Worm (Caenorhabditis elegans): ENCODE measurements around the gene daf-7.

The daf-7 gene

ce11 chrIII:782503-782902 is 29.1 kb upstream of the daf-7 start:
- no peak for TF ChIP-seq tab-1 (GFP tag; IDR thresholded peaks at IDR 0.05)
- no peak for TF ChIP-seq T22C8.4 (GFP tag; IDR thresholded peaks at IDR 0.05)
- TF ChIP-seq ztf-23 (GFP tag; IDR thresholded peaks at IDR 0.05): no peak

ce11 chrIII:783254-783753 is 28.3 kb upstream of the daf-7 start, which contains the start of the genes dagl-2 and ppm-1.G:
TSS of gene dagl-2 (minus strand) at chrIII:783305.
TSS of gene ppm-1.G (plus strand) at chrIII:783703.
- TF ChIP-seq T22C8.4 (GFP tag; IDR thresholded peaks at IDR 0.05) (no peak; the same call in 1 of the 2 replicates), flt-1 (GFP tag; IDR thresholded peaks at IDR 0.05) (no peak; the same call in 1 of the 2 replicates), ztf-23 (GFP tag; IDR thresholded peaks at IDR 0.05) (0 out of 2 replicates have a peak, but pooled peaks have one; percentile 55), cog-1 (tag; optimal IDR thresholded peaks at IDR 0.05) (peak; percentile 33)

ce11 chrIII:789604-790003 is 22.0 kb upstream of the daf-7 start:
- TF ChIP-seq med-1 (GFP tag; optimal IDR thresholded peaks at IDR 0.05; ENCODE audit: insufficient read depth): no peak
- no peak for TF ChIP-seq tab-1 (GFP tag; IDR thresholded peaks at IDR 0.05)
- no peak for TF ChIP-seq ztf-29 (GFP tag; IDR thresholded peaks at IDR 0.05)
- no peak for TF ChIP-seq klf-2 (GFP tag; conservative IDR thresholded peaks at IDR 0.05)
- no peak for TF ChIP-seq flt-1 (GFP tag; IDR thresholded peaks at IDR 0.05)
- no peak for TF ChIP-seq cog-1 (tag; optimal IDR thresholded peaks at IDR 0.05)
- no peak for TF ChIP-seq ztf-23 (GFP tag; IDR thresholded peaks at IDR 0.05)
- no peak for TF ChIP-seq T22C8.4 (GFP tag; IDR thresholded peaks at IDR 0.05)
- TF ChIP-seq ref-1 (GFP tag; conservative IDR thresholded peaks at IDR 0.05): no peak

ce11 chrIII:790591-790990 is 21.1 kb upstream of the daf-7 start:
- TF ChIP-seq T22C8.4 (GFP tag; IDR thresholded peaks at IDR 0.05) (no peak), tab-1 (GFP tag; IDR thresholded peaks at IDR 0.05) (no peak), cog-1 (tag; optimal IDR thresholded peaks at IDR 0.05) (no peak), klf-2 (GFP tag; conservative IDR thresholded peaks at IDR 0.05) (no peak), ref-1 (GFP tag; conservative IDR thresholded peaks at IDR 0.05) (no peak), ztf-23 (GFP tag; IDR thresholded peaks at IDR 0.05) (no peak), flt-1 (GFP tag; IDR thresholded peaks at IDR 0.05) (no peak), med-1 (GFP tag; optimal IDR thresholded peaks at IDR 0.05; ENCODE audit: insufficient read depth) (no peak), ztf-29 (GFP tag; IDR thresholded peaks at IDR 0.05) (no peak)

ce11 chrIII:793595-793994 is 18.0 kb upstream of the daf-7 start, which contains the start of gene snt-2:
TSS of gene snt-2 (minus strand) at chrIII:793733.
- TF ChIP-seq flt-1 (GFP tag; IDR thresholded peaks at IDR 0.05): 0 out of 2 replicates have a peak, but pooled peaks have one; percentile 41
- no peak for TF ChIP-seq ztf-23 (GFP tag; IDR thresholded peaks at IDR 0.05)

ce11 chrIII:794000-794399 is 17.6 kb upstream of the daf-7 start, which contains the start of gene rps-29:
TSS of gene rps-29 (plus strand) at chrIII:794300.
- no peak for TF ChIP-seq ztf-29 (GFP tag; IDR thresholded peaks at IDR 0.05)
- peak; percentile 71 for TF ChIP-seq T22C8.4 (GFP tag; IDR thresholded peaks at IDR 0.05)

ce11 chrIII:794984-795596 is 16.6 kb upstream of the daf-7 start, which contains the start of gene trpp-11:
TSS of gene trpp-11 (plus strand) at chrIII:795136.
- TF ChIP-seq T22C8.4 (GFP tag; IDR thresholded peaks at IDR 0.05) (no peak), klf-2 (GFP tag; conservative IDR thresholded peaks at IDR 0.05) (no peak), ztf-29 (GFP tag; IDR thresholded peaks at IDR 0.05) (no peak), ztf-23 (GFP tag; IDR thresholded peaks at IDR 0.05) (no peak), tab-1 (GFP tag; IDR thresholded peaks at IDR 0.05) (no peak), flt-1 (GFP tag; IDR thresholded peaks at IDR 0.05) (no peak), med-1 (GFP tag; optimal IDR thresholded peaks at IDR 0.05; ENCODE audit: insufficient read depth) (no peak), ref-1 (GFP tag; conservative IDR thresholded peaks at IDR 0.05) (no peak), cog-1 (tag; optimal IDR thresholded peaks at IDR 0.05) (no peak)

- TF ChIP-seq tab-1 (GFP tag; IDR thresholded peaks at IDR 0.05) (no peak), ztf-29 (GFP tag; IDR thresholded peaks at IDR 0.05) (no peak), flt-1 (GFP tag; IDR thresholded peaks at IDR 0.05) (no peak), klf-2 (GFP tag; conservative IDR thresholded peaks at IDR 0.05) (no peak), cog-1 (tag; optimal IDR thresholded peaks at IDR 0.05) (no peak), T22C8.4 (GFP tag; IDR thresholded peaks at IDR 0.05) (no peak), ref-1 (GFP tag; conservative IDR thresholded peaks at IDR 0.05) (no peak), med-1 (GFP tag; optimal IDR thresholded peaks at IDR 0.05; ENCODE audit: insufficient read depth) (no peak), ztf-23 (GFP tag; IDR thresholded peaks at IDR 0.05) (no peak)
Observed at ce11 chrIII:797507-797906, 14.1 kb upstream of the daf-7 start.

- TF ChIP-seq T22C8.4 (GFP tag; IDR thresholded peaks at IDR 0.05) (no peak), klf-2 (GFP tag; conservative IDR thresholded peaks at IDR 0.05) (no peak), ztf-29 (GFP tag; IDR thresholded peaks at IDR 0.05) (no peak), ztf-23 (GFP tag; IDR thresholded peaks at IDR 0.05) (no peak), cog-1 (tag; optimal IDR thresholded peaks at IDR 0.05) (no peak), med-1 (GFP tag; optimal IDR thresholded peaks at IDR 0.05; ENCODE audit: insufficient read depth) (no peak), ref-1 (GFP tag; conservative IDR thresholded peaks at IDR 0.05) (no peak), flt-1 (GFP tag; IDR thresholded peaks at IDR 0.05) (no peak), tab-1 (GFP tag; IDR thresholded peaks at IDR 0.05) (no peak)
Observed at ce11 chrIII:802041-802440, 9.6 kb upstream of the daf-7 start.

ce11 chrIII:815845-816244 is 4.2 kb downstream of the daf-7 start, which contains the start of gene dac-1:
TSS of gene dac-1 (plus strand) at chrIII:816145.
- TF ChIP-seq klf-2 (GFP tag; conservative IDR thresholded peaks at IDR 0.05): no peak
- no peak for TF ChIP-seq med-1 (GFP tag; optimal IDR thresholded peaks at IDR 0.05; ENCODE audit: insufficient read depth)
- TF ChIP-seq cog-1 (tag; optimal IDR thresholded peaks at IDR 0.05): no peak
- no peak for TF ChIP-seq T22C8.4 (GFP tag; IDR thresholded peaks at IDR 0.05)
- TF ChIP-seq ztf-29 (GFP tag; IDR thresholded peaks at IDR 0.05): no peak
- TF ChIP-seq tab-1 (GFP tag; IDR thresholded peaks at IDR 0.05): no peak
- no peak for TF ChIP-seq flt-1 (GFP tag; IDR thresholded peaks at IDR 0.05)
- no peak for TF ChIP-seq ref-1 (GFP tag; conservative IDR thresholded peaks at IDR 0.05)
- TF ChIP-seq ztf-23 (GFP tag; IDR thresholded peaks at IDR 0.05): no peak
